Worm (Caenorhabditis elegans) whole organism, L1 larva: ENCODE measurements around the gene ztf-22.

Source experiments
- C04F5.9 ChIP-seq: sonication (generic microtip); optimal IDR thresholded peaks from 2 replicates; lab custom pipeline; 2016; ENCODE audit warnings: missing genetic modification characterization, missing compliant biosample characterization
- alr-1 ChIP-seq: fragments of 200-800 bp; sonication (Bioruptor generic); optimal IDR thresholded peaks from 2 replicates; lab custom pipeline; 2018; ENCODE audit warnings: borderline replicate concordance, mild to moderate bottlenecking, missing genetic modification characterization, missing compliant biosample characterization
- blmp-1 ChIP-seq: fragments of 150-350 bp; optimal IDR thresholded peaks from 2 replicates; lab custom pipeline; 2014; ENCODE audit warnings: missing biosample characterization, missing genetic modification characterization
- ceh-63 ChIP-seq: fragments of 200-800 bp; sonication (Bioruptor generic); optimal IDR thresholded peaks from 2 replicates; lab custom pipeline; 2018; ENCODE audit warnings: mild to moderate bottlenecking, missing genetic modification characterization, missing compliant biosample characterization
- ceh-8 ChIP-seq: fragments of 200-800 bp; sonication (Bioruptor generic); optimal IDR thresholded peaks from 2 replicates; lab custom pipeline; 2018; ENCODE audit warnings: mild to moderate bottlenecking, missing genetic modification characterization, moderate library complexity, missing compliant biosample characterization
- ceh-82 ChIP-seq, 3 experiments: fragments of 150-350 bp in 1 of 3; sonication (generic microtip) in 2 of 3; optimal IDR thresholded peaks; 2 replicates each; lab custom pipeline; 2014 to 2017; ENCODE audit warnings: missing biosample characterization in 3 of 3, missing genetic modification characterization in 3 of 3
- ces-1 ChIP-seq: fragments of 150-350 bp; optimal IDR thresholded peaks from 2 replicates; lab custom pipeline; 2014; ENCODE audit warnings: missing biosample characterization, missing genetic modification reagents, missing genetic modification characterization
- dpl-1 ChIP-seq, 3 experiments: fragments of 150-350 bp in 2 of 3; sonication (generic microtip) in 1 of 3; optimal IDR thresholded peaks; 2 replicates each; lab custom pipeline; 2014 to 2017; ENCODE audit warnings: missing biosample characterization in 3 of 3, missing genetic modification characterization in 3 of 3, missing genetic modification reagents in 3 of 3
- dsc-1 ChIP-seq: sonication (generic microtip); optimal IDR thresholded peaks from 2 replicates; lab custom pipeline; 2016; ENCODE audit warnings: mild to moderate bottlenecking, missing genetic modification characterization, missing compliant biosample characterization
- efl-1 ChIP-seq, 4 experiments: fragments of 150-350 bp; optimal IDR thresholded peaks in 3 of 4; peaks in 1 of 4; 1 replicate in 1 of 4; 2 replicates in 3 of 4; lab custom pipeline; 2014; ENCODE audit warnings: missing biosample characterization in 2 of 4, missing genetic modification characterization in 2 of 4, missing genetic modification reagents in 2 of 4
- egl-27 ChIP-seq, 2 experiments: fragments of 150-350 bp in 1 of 2; sonication (generic microtip); optimal IDR thresholded peaks; 3 replicates each; lab custom pipeline; 2017 to 2018; ENCODE audit warnings: missing biosample characterization in 2 of 2, missing genetic modification characterization in 2 of 2, missing genetic modification reagents in 2 of 2
- elt-2 ChIP-seq: sonication (generic microtip); optimal IDR thresholded peaks from 2 replicates; lab custom pipeline; 2016; ENCODE audit warnings: missing genetic modification characterization, mild to moderate bottlenecking, inconsistent platforms, missing compliant biosample characterization, missing genetic modification reagents
- ets-5 ChIP-seq: fragments of 200-800 bp; sonication (Bioruptor generic); IDR thresholded peaks from 2 replicates; pipeline ENCODE4 v1.3.6; 2022; ENCODE audit warnings: missing genetic modification characterization, missing compliant biosample characterization
- fkh-10 ChIP-seq: sonication (generic microtip); optimal IDR thresholded peaks from 2 replicates; lab custom pipeline; 2017; ENCODE audit warnings: missing biosample characterization, missing genetic modification reagents, missing genetic modification characterization
- fos-1 ChIP-seq: fragments of 150-350 bp; optimal IDR thresholded peaks from 2 replicates; lab custom pipeline; 2014; ENCODE audit warnings: missing biosample characterization, missing genetic modification characterization
- grh-1 ChIP-seq: fragments of 200-800 bp; sonication (Bioruptor generic); IDR thresholded peaks from 2 replicates; pipeline ENCODE4 v1.3.6; 2022; ENCODE audit warnings: missing genetic modification reagents, missing genetic modification characterization, missing compliant biosample characterization
- hlh-17 ChIP-seq: fragments of 200-800 bp; sonication (Bioruptor generic); optimal IDR thresholded peaks from 2 replicates; lab custom pipeline; 2018; ENCODE audit warnings: missing genetic modification characterization, mild to moderate bottlenecking, missing compliant biosample characterization, moderate library complexity, borderline replicate concordance
- jun-1 ChIP-seq: fragments of 150-350 bp; optimal IDR thresholded peaks from 2 replicates; lab custom pipeline; 2014; ENCODE audit warnings: missing biosample characterization, missing genetic modification reagents, missing genetic modification characterization
- lin-13 ChIP-seq: fragments of 150-350 bp; optimal IDR thresholded peaks from 2 replicates; lab custom pipeline; 2014; ENCODE audit warnings: missing biosample characterization, missing genetic modification reagents, missing genetic modification characterization
- lin-14 ChIP-seq: fragments of 200-800 bp; sonication (Bioruptor generic); optimal IDR thresholded peaks from 2 replicates; lab custom pipeline; 2018; ENCODE audit warnings: mild to moderate bottlenecking, missing genetic modification characterization, moderate library complexity, missing compliant biosample characterization
- lin-35 ChIP-seq, 2 experiments: fragments of 150-350 bp; optimal IDR thresholded peaks; 2 replicates each; lab custom pipeline; 2014; ENCODE audit warnings: missing biosample characterization in 2 of 2, missing genetic modification characterization in 2 of 2, missing genetic modification reagents in 2 of 2
- lin-39 ChIP-seq: fragments of 150-350 bp; optimal IDR thresholded peaks from 2 replicates; lab custom pipeline; 2014; ENCODE audit warnings: missing biosample characterization, missing genetic modification reagents, missing genetic modification characterization
- lsy-2 ChIP-seq, 2 experiments: fragments of 150-350 bp; optimal IDR thresholded peaks; 2 replicates each; lab custom pipeline; 2014; ENCODE audit warnings: missing biosample characterization in 2 of 2, missing genetic modification characterization in 2 of 2
- mdl-1 ChIP-seq, 2 experiments: fragments of 150-350 bp; optimal IDR thresholded peaks; 2 replicates each; lab custom pipeline; 2014 to 2017; ENCODE audit warnings: missing biosample characterization in 2 of 2, missing genetic modification characterization in 2 of 2, inconsistent platforms in 1 of 2
- mef-2 ChIP-seq: fragments of 150-350 bp; optimal IDR thresholded peaks from 2 replicates; lab custom pipeline; 2014; ENCODE audit warnings: missing biosample characterization, missing genetic modification characterization
- mep-1 ChIP-seq: fragments of 150-350 bp; optimal IDR thresholded peaks from 2 replicates; lab custom pipeline; 2014; ENCODE audit warnings: missing biosample characterization, missing genetic modification characterization
- nhr-11 ChIP-seq: fragments of 150-350 bp; optimal IDR thresholded peaks from 2 replicates; lab custom pipeline; 2014; ENCODE audit warnings: missing biosample characterization, missing genetic modification characterization
- nhr-19 ChIP-seq: fragments of 200-800 bp; sonication (Bioruptor generic); conservative IDR thresholded peaks from 2 replicates; pipeline ENCODE4 v1.3.6; 2022; ENCODE audit warnings: missing genetic modification characterization, missing compliant biosample characterization
- nhr-20 ChIP-seq: sonication (generic microtip); optimal IDR thresholded peaks from 2 replicates; lab custom pipeline; 2016; ENCODE audit warnings: mild to moderate bottlenecking, missing genetic modification characterization, missing compliant biosample characterization
- nhr-237 ChIP-seq: fragments of 150-350 bp; optimal IDR thresholded peaks from 2 replicates; lab custom pipeline; 2014; ENCODE audit warnings: missing biosample characterization, missing genetic modification characterization
- nhr-71 ChIP-seq: sonication (generic microtip); optimal IDR thresholded peaks from 2 replicates; lab custom pipeline; 2016; ENCODE audit warnings: mild to moderate bottlenecking, missing genetic modification characterization, moderate library complexity, missing compliant biosample characterization
- nhr-84 ChIP-seq: sonication (generic microtip); optimal IDR thresholded peaks from 2 replicates; lab custom pipeline; 2017; ENCODE audit warnings: missing biosample characterization, missing genetic modification characterization
- nhr-90 ChIP-seq: sonication (generic microtip); optimal IDR thresholded peaks from 2 replicates; lab custom pipeline; 2016; ENCODE audit warnings: mild to moderate bottlenecking, missing genetic modification characterization, missing compliant biosample characterization; ENCODE audit not compliant: poor library complexity
- pag-3 ChIP-seq: sonication (generic microtip); optimal IDR thresholded peaks from 2 replicates; lab custom pipeline; 2017; ENCODE audit warnings: missing genetic modification characterization, mild to moderate bottlenecking, missing compliant biosample characterization, antibody characterized with exemption, borderline replicate concordance; ENCODE audit not compliant: insufficient read depth
- pax-3 ChIP-seq: fragments of 200-800 bp; sonication (Bioruptor generic); optimal IDR thresholded peaks from 2 replicates; lab custom pipeline; 2018; ENCODE audit warnings: mild to moderate bottlenecking, missing genetic modification characterization, moderate library complexity, missing compliant biosample characterization
- pqm-1 ChIP-seq: sonication (generic microtip); optimal IDR thresholded peaks from 3 replicates; lab custom pipeline; 2017; ENCODE audit warnings: missing biosample characterization, missing genetic modification characterization
- rnt-1 ChIP-seq: sonication (generic microtip); optimal IDR thresholded peaks from 2 replicates; lab custom pipeline; 2016; ENCODE audit warnings: mild to moderate bottlenecking, missing genetic modification characterization, moderate library complexity, missing compliant biosample characterization
- snpc-4 ChIP-seq: fragments of 150-350 bp; optimal IDR thresholded peaks from 2 replicates; lab custom pipeline; 2014; ENCODE audit warnings: missing biosample characterization, missing genetic modification characterization
- snu-23 ChIP-seq: sonication (generic microtip); optimal IDR thresholded peaks from 2 replicates; lab custom pipeline; 2016; ENCODE audit warnings: missing genetic modification characterization, missing compliant biosample characterization
- sptf-1 ChIP-seq: fragments of 150-350 bp; optimal IDR thresholded peaks from 2 replicates; lab custom pipeline; 2014; ENCODE audit warnings: missing biosample characterization, missing genetic modification characterization
- swsn-7 ChIP-seq: sonication (generic microtip); optimal IDR thresholded peaks from 2 replicates; lab custom pipeline; 2016; ENCODE audit warnings: missing genetic modification characterization, missing compliant biosample characterization
- unc-86 ChIP-seq: sonication (generic microtip); optimal IDR thresholded peaks from 2 replicates; lab custom pipeline; 2016; ENCODE audit warnings: missing genetic modification characterization, missing compliant biosample characterization
- xbp-1 ChIP-seq: sonication (generic microtip); optimal IDR thresholded peaks from 2 replicates; lab custom pipeline; 2016; ENCODE audit warnings: missing genetic modification characterization, missing compliant biosample characterization
- zip-4 ChIP-seq: fragments of 200-800 bp; sonication (Bioruptor generic); optimal IDR thresholded peaks from 2 replicates; lab custom pipeline; 2018; ENCODE audit warnings: mild to moderate bottlenecking, missing genetic modification characterization, moderate library complexity, missing compliant biosample characterization

Gene ztf-22

ce11 chrII:13304339-13304938, 18.8 kb upstream of the ztf-22 start:
- no peak for TF ChIP-seq ces-1 (GFP tag; lab: Kevin White, UChicago)
- TF ChIP-seq nhr-90 (tag; lab: Kevin White, UChicago), result no peak
- TF ChIP-seq lsy-2 (tag; optimal IDR thresholded peaks at IDR 0.05; lab: Kevin White, UChicago), result peak in 1 of 2 experiments; percentile 26
- TF ChIP-seq lin-14 (GFP tag; lab: Kevin White, UChicago), result peak; percentile 74
- 0 out of 2 replicates have a peak, but pooled peaks have one; percentile 76 for TF ChIP-seq ets-5 (GFP tag; lab: Robert Waterston, UW)
- no peak for TF ChIP-seq pqm-1 (tag; lab: Kevin White, UChicago)
- peak; percentile 36; the same call in 1 of the 2 replicates for TF ChIP-seq nhr-19 (GFP tag; lab: Robert Waterston, UW)
- TF ChIP-seq snpc-4 (tag; lab: Kevin White, UChicago), result peak; percentile 3
- TF ChIP-seq mep-1, result peak; percentile 25
- peak in 1 of 3 experiments; percentile 4 for TF ChIP-seq dpl-1 (GFP tag; optimal IDR thresholded peaks at IDR 0.05; lab: Kevin White, UChicago)
- peak; percentile 19 for TF ChIP-seq unc-86 (tag; lab: Kevin White, UChicago)
- no peak for TF ChIP-seq ceh-63 (GFP tag; lab: Kevin White, UChicago)
- peak; percentile 13 for TF ChIP-seq nhr-71
- peak; percentile 37 for TF ChIP-seq blmp-1 (tag; lab: Kevin White, UChicago)
- TF ChIP-seq lin-35 (GFP tag; optimal IDR thresholded peaks at IDR 0.05; lab: Kevin White, UChicago), result peak in 1 of 2 experiments; percentile 11
- TF ChIP-seq swsn-7 (tag; lab: Kevin White, UChicago), result no peak
- TF ChIP-seq alr-1 (tag; lab: Kevin White, UChicago), result no peak
- peak; percentile 25 for TF ChIP-seq snu-23 (GFP tag; lab: Kevin White, UChicago)

- TF ChIP-seq nhr-11 (tag; lab: Kevin White, UChicago), result no peak
- no peak for TF ChIP-seq zip-4 (GFP tag; lab: Kevin White, UChicago)
- no peak for TF ChIP-seq mef-2
- no peak for TF ChIP-seq fkh-10 (GFP tag; lab: Kevin White, UChicago)
- no peak for TF ChIP-seq sptf-1
- TF ChIP-seq hlh-17 (GFP tag; lab: Kevin White, UChicago), result no peak
- no peak for TF ChIP-seq lin-39 (tag; lab: Kevin White, UChicago)
- no peak for TF ChIP-seq ets-5 (GFP tag; lab: Robert Waterston, UW)
- no peak for TF ChIP-seq nhr-71
- TF ChIP-seq elt-2 (tag; lab: Kevin White, UChicago), result no peak
- no peak for TF ChIP-seq nhr-20 (tag; lab: Kevin White, UChicago)
- no peak for TF ChIP-seq pax-3 (tag; lab: Kevin White, UChicago)
- TF ChIP-seq blmp-1 (tag; lab: Kevin White, UChicago), result no peak
- no peak for TF ChIP-seq dpl-1 (GFP tag; optimal IDR thresholded peaks at IDR 0.05; lab: Kevin White, UChicago)
- TF ChIP-seq grh-1 (GFP tag; lab: Robert Waterston, UW), result no peak
- no peak for TF ChIP-seq xbp-1 (tag; lab: Kevin White, UChicago)
- no peak for TF ChIP-seq nhr-237 (tag; lab: Kevin White, UChicago)
- no peak for TF ChIP-seq rnt-1 (tag; lab: Kevin White, UChicago)
These were observed 15.0 kb upstream of the ztf-22 start for ce11 chrII:13300590-13300989.

ce11 chrII:13299166-13299805, 13.7 kb upstream of the ztf-22 start:
- TF ChIP-seq dsc-1 (tag; lab: Kevin White, UChicago) (no peak), jun-1 (tag; lab: Kevin White, UChicago) (peak; percentile 25), lin-13 (GFP tag; lab: Kevin White, UChicago) (no peak), elt-2 (tag; lab: Kevin White, UChicago) (peak; percentile 89), nhr-71 (peak; percentile 16), ets-5 (GFP tag; lab: Robert Waterston, UW) (no peak), lin-35 (GFP tag; optimal IDR thresholded peaks at IDR 0.05; lab: Kevin White, UChicago) (peak in 1 of 2 experiments; percentile 22), pag-3 (tag; lab: Kevin White, UChicago) (no peak), ceh-82 (tag; optimal IDR thresholded peaks at IDR 0.05; lab: Kevin White, UChicago) (no peak), nhr-84 (no peak), pax-3 (tag; lab: Kevin White, UChicago) (peak; percentile 27), ceh-8 (GFP tag; lab: Kevin White, UChicago) (no peak), dpl-1 (GFP tag; optimal IDR thresholded peaks at IDR 0.05; lab: Kevin White, UChicago) (no peak), grh-1 (GFP tag; lab: Robert Waterston, UW) (no peak), lin-14 (GFP tag; lab: Kevin White, UChicago) (no peak), efl-1 (optimal IDR thresholded peaks at IDR 0.05; lab: Kevin White, UChicago) (no peak), efl-1 (GFP tag; optimal IDR thresholded peaks at IDR 0.05 in 1 of 2; lab: Kevin White, UChicago) (peak in 1 of 2 experiments; percentile 70), egl-27 (tag; optimal IDR thresholded peaks at IDR 0.05; lab: Kevin White, UChicago) (no peak), C04F5.9 (tag; lab: Kevin White, UChicago) (no peak), fos-1 (no peak), ces-1 (GFP tag; lab: Kevin White, UChicago) (no peak), mdl-1 (tag; optimal IDR thresholded peaks at IDR 0.05; lab: Kevin White, UChicago) (peak in 1 of 2 experiments; percentile 46)
